Fruit fly (Drosophila melanogaster) whole organism: Measurements from ENCODE around the gene CG43658.

Experiments
- CG8478 ChIP-seq: fragments of >200 bp; optimal IDR thresholded peaks from 2 replicates; lab custom pipeline; 2018; ENCODE audit warnings: inconsistent platforms
- Dll ChIP-seq: fragments of >200 bp; optimal IDR thresholded peaks from 2 replicates; lab custom pipeline; 2017
- EcR ChIP-seq, 2 experiments: fragments of >200 bp; optimal IDR thresholded peaks; 2 replicates each; lab custom pipeline; 2017; ENCODE audit warnings: missing biosample characterization in 2 of 2, missing genetic modification characterization in 2 of 2, missing genetic modification reagents in 2 of 2
- pan ChIP-seq: fragments of >200 bp; optimal IDR thresholded peaks from 2 replicates; lab custom pipeline; 2017
- psq ChIP-seq: fragments of >200 bp; optimal IDR thresholded peaks from 2 replicates; lab custom pipeline; 2017
- usp ChIP-seq: fragments of >200 bp; optimal IDR thresholded peaks from 2 replicates; lab custom pipeline; 2017; ENCODE audit warnings: missing biosample characterization, missing genetic modification characterization, mixed read lengths

The CG43658 gene

dm6 chrX:17473879-17474278, 87.1 kb downstream of the CG43658 start:
- no peak for TF ChIP-seq pan
- no peak for TF ChIP-seq Dll (lab: Kevin White, UChicago)
- TF ChIP-seq CG8478 (lab: Kevin White, UChicago), result no peak
- no peak for TF ChIP-seq psq (lab: Kevin White, UChicago)
- TF ChIP-seq usp (GFP tag; lab: Kevin White, UChicago), result no peak
- TF ChIP-seq EcR (GFP tag; optimal IDR thresholded peaks at IDR 0.05; lab: Kevin White, UChicago), result no peak

dm6 chrX:17472930-17473668, 87.9 kb downstream of the CG43658 start:
- TF ChIP-seq EcR (GFP tag; optimal IDR thresholded peaks at IDR 0.05; lab: Kevin White, UChicago), result no peak
- no peak for TF ChIP-seq CG8478 (lab: Kevin White, UChicago)
- TF ChIP-seq usp (GFP tag; lab: Kevin White, UChicago), result no peak
- no peak for TF ChIP-seq psq (lab: Kevin White, UChicago)
- TF ChIP-seq Dll (lab: Kevin White, UChicago), result no peak
- TF ChIP-seq pan, result no peak

dm6 chrX:17472467-17472866, 88.5 kb downstream of the CG43658 start:
- TF ChIP-seq usp (GFP tag; lab: Kevin White, UChicago) (no peak), pan (no peak), psq (lab: Kevin White, UChicago) (no peak), Dll (lab: Kevin White, UChicago) (no peak), EcR (GFP tag; optimal IDR thresholded peaks at IDR 0.05; lab: Kevin White, UChicago) (no peak), CG8478 (lab: Kevin White, UChicago) (no peak)

- TF ChIP-seq EcR (GFP tag; optimal IDR thresholded peaks at IDR 0.05; lab: Kevin White, UChicago), result no peak
- no peak for TF ChIP-seq Dll (lab: Kevin White, UChicago)
- no peak for TF ChIP-seq usp (GFP tag; lab: Kevin White, UChicago)
- TF ChIP-seq pan, result no peak
- no peak for TF ChIP-seq CG8478 (lab: Kevin White, UChicago)
- TF ChIP-seq psq (lab: Kevin White, UChicago), result no peak
Measured at dm6 chrX:17471584-17471983, 89.4 kb downstream of the CG43658 start.

- TF ChIP-seq usp (GFP tag; lab: Kevin White, UChicago), result no peak
Measured at dm6 chrX:17465523-17465922, 95.5 kb downstream of the CG43658 start.

- TF ChIP-seq CG8478 (lab: Kevin White, UChicago) (no peak), usp (GFP tag; lab: Kevin White, UChicago) (no peak), EcR (GFP tag; optimal IDR thresholded peaks at IDR 0.05; lab: Kevin White, UChicago) (no peak), Dll (lab: Kevin White, UChicago) (no peak), pan (no peak), psq (lab: Kevin White, UChicago) (no peak)
Measured at dm6 chrX:17455829-17456460, 105.0 kb downstream of the CG43658 start.

- TF ChIP-seq Dll (lab: Kevin White, UChicago), result no peak
- no peak for TF ChIP-seq EcR (GFP tag; optimal IDR thresholded peaks at IDR 0.05; lab: Kevin White, UChicago)
- TF ChIP-seq CG8478 (lab: Kevin White, UChicago), result no peak
- no peak for TF ChIP-seq usp (GFP tag; lab: Kevin White, UChicago)
- no peak for TF ChIP-seq psq (lab: Kevin White, UChicago)
- no peak for TF ChIP-seq pan
Measured at dm6 chrX:17452443-17452842, 108.5 kb downstream of the CG43658 start, which contains the start of gene CG8568. Gene CG8568, minus strand, starts transcription at chrX:17452543.

- TF ChIP-seq psq (lab: Kevin White, UChicago) (no peak), CG8478 (lab: Kevin White, UChicago) (no peak), pan (no peak), EcR (GFP tag; optimal IDR thresholded peaks at IDR 0.05; lab: Kevin White, UChicago) (no peak)
Measured at dm6 chrX:17448674-17449073, 112.3 kb downstream of the CG43658 start, which contains the start of gene p-cup. Gene p-cup, minus strand, starts transcription at chrX:17448774.

dm6 chrX:17443880-17444279, 117.1 kb downstream of the CG43658 start, which contains the start of the genes CG12994 and CG46464:
Gene CG12994, minus strand, starts transcription at chrX:17443994.
Gene CG46464, minus strand, starts transcription at chrX:17443994.
- no peak for TF ChIP-seq Dll (lab: Kevin White, UChicago)
- no peak for TF ChIP-seq CG8478 (lab: Kevin White, UChicago)
- TF ChIP-seq usp (GFP tag; lab: Kevin White, UChicago), result no peak
- TF ChIP-seq EcR (GFP tag; optimal IDR thresholded peaks at IDR 0.05; lab: Kevin White, UChicago), result no peak
- TF ChIP-seq psq (lab: Kevin White, UChicago), result no peak
- no peak for TF ChIP-seq pan

- no peak for TF ChIP-seq pan
Measured at dm6 chrX:17424383-17424782, 136.6 kb downstream of the CG43658 start.

dm6 chrX:17423310-17423945, 137.6 kb downstream of the CG43658 start, which contains the start of gene ENGase:
Gene ENGase, plus strand, starts transcription at chrX:17423591.
- TF ChIP-seq Dll (lab: Kevin White, UChicago) (no peak), CG8478 (lab: Kevin White, UChicago) (peak; percentile 28), psq (lab: Kevin White, UChicago) (no peak)

- TF ChIP-seq Dll (lab: Kevin White, UChicago), result no peak
- no peak for TF ChIP-seq usp (GFP tag; lab: Kevin White, UChicago)
- no peak for TF ChIP-seq psq (lab: Kevin White, UChicago)
Measured at dm6 chrX:17421987-17422386, 139.0 kb downstream of the CG43658 start, which contains the start of gene CG8611. Gene CG8611, minus strand, starts transcription at chrX:17422145.
